Worm (Caenorhabditis elegans): Measurements from ENCODE around the gene F22B5.5.

The F22B5.5 gene

ce11 chrII:8483793-8484186 is 29.4 kb upstream of the F22B5.5 start, which contains the start of gene taap-1:
TSS of gene taap-1 (minus strand) at chrII:8483871.
- TF ChIP-seq zag-1 (tag; optimal IDR thresholded peaks at IDR 0.05) (peak; percentile 0), sma-9 (GFP tag; optimal IDR thresholded peaks at IDR 0.05) (peak; percentile 77), sma-9 (tag; optimal IDR thresholded peaks at IDR 0.05) (no peak), nhr-12 (tag; optimal IDR thresholded peaks at IDR 0.05) (no peak), F13H6.1 (tag; optimal IDR thresholded peaks at IDR 0.05) (no peak), nhr-129 (tag; optimal IDR thresholded peaks at IDR 0.05) (peak; percentile 54), ceh-82 (tag; optimal IDR thresholded peaks at IDR 0.05) (no peak), skn-1 (tag; optimal IDR thresholded peaks at IDR 0.05) (peak; percentile 83), mdl-1 (tag; optimal IDR thresholded peaks at IDR 0.05) (peak in 1 of 2 experiments; percentile 17), ama-1 (optimal IDR thresholded peaks at IDR 0.05) (peak; percentile 39), fos-1 (tag; optimal IDR thresholded peaks at IDR 0.05) (peak; percentile 13), sem-4 (tag; optimal IDR thresholded peaks at IDR 0.05) (peak; percentile 52)

- TF ChIP-seq sem-4 (tag; optimal IDR thresholded peaks at IDR 0.05) (no peak), nhr-129 (tag; optimal IDR thresholded peaks at IDR 0.05) (peak; percentile 51), nhr-21 (tag; optimal IDR thresholded peaks at IDR 0.05) (no peak), R02D3.7 (tag; optimal IDR thresholded peaks at IDR 0.05) (no peak), crh-2 (tag; optimal IDR thresholded peaks at IDR 0.05) (peak; percentile 13), nhr-11 (tag; optimal IDR thresholded peaks at IDR 0.05) (peak; percentile 26), sma-9 (GFP tag; optimal IDR thresholded peaks at IDR 0.05) (no peak), sma-9 (tag; optimal IDR thresholded peaks at IDR 0.05) (no peak), ama-1 (optimal IDR thresholded peaks at IDR 0.05) (no peak), snpc-4 (tag; optimal IDR thresholded peaks at IDR 0.05) (no peak), nhr-10 (tag; optimal IDR thresholded peaks at IDR 0.05) (no peak), C34F6.9 (tag; optimal IDR thresholded peaks at IDR 0.05) (peak; percentile 31), alr-1 (tag; optimal IDR thresholded peaks at IDR 0.05) (no peak), mdl-1 (tag; optimal IDR thresholded peaks at IDR 0.05) (no peak), fos-1 (tag; optimal IDR thresholded peaks at IDR 0.05) (peak; percentile 20), gmeb-1 (tag; optimal IDR thresholded peaks at IDR 0.05) (peak; percentile 40), F13H6.1 (tag; optimal IDR thresholded peaks at IDR 0.05) (peak; percentile 11), lsy-2 (tag; optimal IDR thresholded peaks at IDR 0.05) (peak in 1 of 2 experiments; percentile 84), unc-55 (GFP tag; optimal IDR thresholded peaks at IDR 0.05) (peak; percentile 12)
These were observed 28.8 kb upstream of the F22B5.5 start for ce11 chrII:8483124-8483792.

ce11 chrII:8481731-8482253 is 27.4 kb upstream of the F22B5.5 start, which contains the start of gene M05D6.5:
TSS of gene M05D6.5 (minus strand) at chrII:8482203.
- TF ChIP-seq ama-1 (optimal IDR thresholded peaks at IDR 0.05) (peak; percentile 20), ztf-4 (tag; optimal IDR thresholded peaks at IDR 0.05) (peak; percentile 67), crh-2 (tag; optimal IDR thresholded peaks at IDR 0.05) (no peak), ztf-1 (GFP tag; conservative IDR thresholded peaks at IDR 0.05) (no peak), gmeb-1 (tag; optimal IDR thresholded peaks at IDR 0.05) (no peak)

- peak; percentile 41 for TF ChIP-seq C34F6.9 (tag; optimal IDR thresholded peaks at IDR 0.05)
- peak; percentile 4 for TF ChIP-seq F13H6.1 (tag; optimal IDR thresholded peaks at IDR 0.05)
- no peak for TF ChIP-seq nhr-21 (tag; optimal IDR thresholded peaks at IDR 0.05)
- no peak for TF ChIP-seq mab-5 (tag; optimal IDR thresholded peaks at IDR 0.05)
- no peak for TF ChIP-seq dmd-4 (tag; optimal IDR thresholded peaks at IDR 0.05)
- no peak for TF ChIP-seq mdl-1 (tag; optimal IDR thresholded peaks at IDR 0.05)
- no peak for TF ChIP-seq sma-3 (GFP tag; optimal IDR thresholded peaks at IDR 0.05)
- TF ChIP-seq lin-13 (GFP tag; optimal IDR thresholded peaks at IDR 0.05) = no peak
- no peak for TF ChIP-seq nhr-77 (tag; optimal IDR thresholded peaks at IDR 0.05)
- TF ChIP-seq peb-1 (tag; optimal IDR thresholded peaks at IDR 0.05) = no peak
- TF ChIP-seq ztf-4 (tag; optimal IDR thresholded peaks at IDR 0.05) = peak; percentile 58
- TF ChIP-seq unc-39 (tag; optimal IDR thresholded peaks at IDR 0.05) = no peak
- TF ChIP-seq nhr-10 (tag; optimal IDR thresholded peaks at IDR 0.05) = no peak
- no peak for TF ChIP-seq ama-1 (optimal IDR thresholded peaks at IDR 0.05)
- peak; percentile 5 for TF ChIP-seq fos-1 (tag; optimal IDR thresholded peaks at IDR 0.05)
- no peak for TF ChIP-seq elt-3 (tag; optimal IDR thresholded peaks at IDR 0.05)
- no peak for TF ChIP-seq blmp-1 (tag; optimal IDR thresholded peaks at IDR 0.05; ENCODE audit: insufficient read depth)
- TF ChIP-seq ZK546.5 (tag; optimal IDR thresholded peaks at IDR 0.05) = no peak
- TF ChIP-seq lin-11 (tag; optimal IDR thresholded peaks at IDR 0.05) = no peak
- no peak for TF ChIP-seq sem-4 (tag; optimal IDR thresholded peaks at IDR 0.05)
- TF ChIP-seq nhr-23 (tag; optimal IDR thresholded peaks at IDR 0.05) = no peak
- no peak for TF ChIP-seq egl-27 (tag; optimal IDR thresholded peaks at IDR 0.05)
- TF ChIP-seq nhr-129 (tag; optimal IDR thresholded peaks at IDR 0.05) = peak; percentile 29
- TF ChIP-seq skn-1 (tag; optimal IDR thresholded peaks at IDR 0.05) = no peak
- TF ChIP-seq lin-39 (tag; optimal IDR thresholded peaks at IDR 0.05) = no peak
- TF ChIP-seq mbf-1 (tag; optimal IDR thresholded peaks at IDR 0.05) = no peak
- TF ChIP-seq zag-1 (tag; optimal IDR thresholded peaks at IDR 0.05) = no peak
- TF ChIP-seq unc-55 (GFP tag; optimal IDR thresholded peaks at IDR 0.05) = no peak
- TF ChIP-seq unc-62 (GFP tag; optimal IDR thresholded peaks at IDR 0.05) = no peak
- TF ChIP-seq gmeb-1 (tag; optimal IDR thresholded peaks at IDR 0.05) = no peak
- TF ChIP-seq nhr-6 (tag; optimal IDR thresholded peaks at IDR 0.05) = no peak
- TF ChIP-seq nhr-12 (tag; optimal IDR thresholded peaks at IDR 0.05) = no peak
- no peak for TF ChIP-seq ceh-82 (tag; optimal IDR thresholded peaks at IDR 0.05)
These were observed 26.8 kb upstream of the F22B5.5 start for ce11 chrII:8481033-8481708.

Data from whole organism, L2 larva.